Fruit fly (Drosophila melanogaster): Measurements from ENCODE around the gene CHOp24.
A peak's percentile ranks its signal among the peaks of the same experiment; 100 is the strongest.

The CHOp24 gene

DNA sequence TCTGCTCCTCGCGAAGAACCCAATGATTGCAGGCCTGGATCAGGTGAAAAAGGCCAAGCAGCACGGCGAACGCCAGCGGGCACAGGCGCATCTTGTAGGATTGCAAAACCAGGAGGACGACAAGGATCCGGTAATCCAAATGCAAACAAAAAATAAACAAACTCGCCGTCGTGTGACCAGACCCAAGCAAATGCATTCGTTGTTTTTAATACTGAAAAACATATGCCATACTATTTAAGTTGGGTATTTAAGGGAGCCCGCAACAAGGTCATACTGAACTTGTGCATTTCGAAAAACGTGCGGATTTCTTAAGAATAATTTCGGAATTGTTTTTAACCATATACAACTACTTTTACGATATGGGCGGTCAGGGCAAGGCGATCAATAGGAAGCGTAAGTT is 11.0 kb downstream of the CHOp24 start, which contains the start of the genes CG11436 and CG3527:
Gene CG11436, minus strand, starts transcription at position 162 of the 400 bp plus-strand sequence.
Gene CG3527, plus strand, starts transcription at position 257 of the 400 bp plus-strand sequence.
- peak; percentile 99 for TF ChIP-seq rgr (GFP tag; optimal IDR thresholded peaks at IDR 0.05)
- no peak for TF ChIP-seq ey (GFP tag; optimal IDR thresholded peaks at IDR 0.05)
- no peak for TF ChIP-seq pan (optimal IDR thresholded peaks at IDR 0.05)
- TF ChIP-seq Sp1 (GFP tag; optimal IDR thresholded peaks at IDR 0.05), result no peak

DNA sequence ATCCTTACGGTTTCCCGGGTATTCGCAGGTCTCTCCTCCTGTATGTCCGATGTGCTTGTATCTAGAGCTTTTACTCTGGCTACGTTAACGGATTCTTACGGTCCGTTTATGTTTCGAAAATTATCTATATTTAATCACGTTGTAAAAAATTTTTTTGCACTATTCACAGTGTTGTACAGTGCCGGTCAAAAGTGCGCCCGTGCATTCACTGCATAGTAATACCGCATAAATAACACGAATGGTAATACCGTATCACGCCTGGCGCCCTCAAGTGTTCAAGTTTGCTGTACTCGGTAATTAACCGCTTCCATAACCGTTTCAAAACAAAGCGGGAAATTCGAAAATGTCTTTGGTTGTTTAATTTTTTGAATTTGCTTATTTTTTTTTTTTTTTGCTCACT is 13.3 kb downstream of the CHOp24 start, which contains the start of gene CG11444:
Gene CG11444, minus strand, starts transcription at position 400 of the 400 bp plus-strand sequence.
- TF ChIP-seq Sp1 (GFP tag; optimal IDR thresholded peaks at IDR 0.05) (peak; percentile 22), Hr83 (GFP tag; optimal IDR thresholded peaks at IDR 0.05; ENCODE audit: poor library complexity, severe bottlenecking) (peak; percentile 10), ey (GFP tag; optimal IDR thresholded peaks at IDR 0.05) (peak; percentile 31), Dif (GFP tag; optimal IDR thresholded peaks at IDR 0.05; ENCODE audit: partially characterized antibody) (no peak), h (GFP tag; optimal IDR thresholded peaks at IDR 0.05) (peak; percentile 64), lola (GFP tag; optimal IDR thresholded peaks at IDR 0.05) (no peak), fru (GFP tag; optimal IDR thresholded peaks at IDR 0.05) (no peak), br (GFP tag; optimal IDR thresholded peaks at IDR 0.05) (peak; percentile 37), foxo (GFP tag; optimal IDR thresholded peaks at IDR 0.05) (peak in 1 of 2 experiments; percentile 65), rgr (GFP tag; optimal IDR thresholded peaks at IDR 0.05) (peak; percentile 75), CG9705 (GFP tag; optimal IDR thresholded peaks at IDR 0.05) (peak; percentile 7), sage (GFP tag; optimal IDR thresholded peaks at IDR 0.05) (no peak), Vsx2 (GFP tag; optimal IDR thresholded peaks at IDR 0.05; ENCODE audit: partially characterized antibody) (no peak), OdsH (GFP tag; optimal IDR thresholded peaks at IDR 0.05) (peak; percentile 5), CG32264 (GFP tag; optimal IDR thresholded peaks at IDR 0.05) (no peak), CrebA (GFP tag; optimal IDR thresholded peaks at IDR 0.05; ENCODE audit: borderline replicate concordance) (no peak), Rel (GFP tag; optimal IDR thresholded peaks at IDR 0.05) (no peak), Rel (tag; optimal IDR thresholded peaks at IDR 0.05) (peak; percentile 62), Myc (optimal IDR thresholded peaks at IDR 0.05) (peak; percentile 74), Jra (GFP tag; optimal IDR thresholded peaks at IDR 0.05) (peak; percentile 38), HLH106 (tag; optimal IDR thresholded peaks at IDR 0.05) (peak; percentile 39)

DNA sequence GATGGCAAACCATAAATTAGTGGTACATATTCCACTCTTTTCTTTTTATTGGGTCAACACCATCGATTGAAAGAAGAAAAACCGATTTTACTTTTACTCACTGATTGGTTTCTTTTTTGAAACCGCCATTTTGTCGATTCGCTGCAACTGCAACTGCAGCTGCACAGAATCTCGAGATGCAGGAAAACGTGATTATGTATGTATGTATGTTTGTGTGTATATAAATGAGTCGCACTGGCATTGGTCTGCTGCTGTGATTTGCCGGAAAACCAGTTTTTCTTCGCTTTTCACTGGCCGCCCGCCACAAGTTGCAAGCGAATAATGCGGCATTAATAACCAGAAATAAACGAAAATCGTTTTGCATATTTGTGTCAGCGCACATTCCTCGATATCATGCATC is 14.0 kb downstream of the CHOp24 start:
- TF ChIP-seq ey (GFP tag; optimal IDR thresholded peaks at IDR 0.05), result no peak
- TF ChIP-seq brk (GFP tag; optimal IDR thresholded peaks at IDR 0.05), result no peak
- TF ChIP-seq Dfd (GFP tag; optimal IDR thresholded peaks at IDR 0.05), result no peak
- no peak for TF ChIP-seq pan (optimal IDR thresholded peaks at IDR 0.05)
- no peak for TF ChIP-seq Abd-B (GFP tag; optimal IDR thresholded peaks at IDR 0.05)
- TF ChIP-seq h (GFP tag; optimal IDR thresholded peaks at IDR 0.05), result no peak
- TF ChIP-seq Vsx2 (GFP tag; optimal IDR thresholded peaks at IDR 0.05; ENCODE audit: partially characterized antibody), result no peak
- no peak for TF ChIP-seq Sp1 (GFP tag; optimal IDR thresholded peaks at IDR 0.05)

DNA sequence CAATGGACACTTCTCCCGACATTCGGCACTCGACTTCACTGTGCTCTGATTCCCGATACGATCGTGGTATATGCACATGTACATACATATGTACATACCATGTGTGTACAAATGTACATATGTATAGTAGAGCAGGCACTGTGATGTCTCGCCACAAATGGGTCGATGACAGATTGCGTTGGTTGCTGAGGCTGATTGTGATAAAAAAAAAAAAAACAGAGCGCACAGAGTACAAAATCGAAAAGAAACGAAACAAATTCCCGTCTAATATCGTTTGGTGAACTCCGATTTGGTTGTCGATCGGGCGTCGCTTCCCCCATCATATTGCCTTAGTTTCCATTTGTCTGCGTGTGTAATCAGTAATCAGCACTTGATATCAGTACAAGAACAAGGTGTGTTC is 15.1 kb downstream of the CHOp24 start:
- TF ChIP-seq h (GFP tag; optimal IDR thresholded peaks at IDR 0.05), result peak; percentile 42
- no peak for TF ChIP-seq Rel (GFP tag; optimal IDR thresholded peaks at IDR 0.05)
- TF ChIP-seq Rel (tag; optimal IDR thresholded peaks at IDR 0.05), result peak; percentile 46
- TF ChIP-seq rgr (GFP tag; optimal IDR thresholded peaks at IDR 0.05), result no peak

DNA sequence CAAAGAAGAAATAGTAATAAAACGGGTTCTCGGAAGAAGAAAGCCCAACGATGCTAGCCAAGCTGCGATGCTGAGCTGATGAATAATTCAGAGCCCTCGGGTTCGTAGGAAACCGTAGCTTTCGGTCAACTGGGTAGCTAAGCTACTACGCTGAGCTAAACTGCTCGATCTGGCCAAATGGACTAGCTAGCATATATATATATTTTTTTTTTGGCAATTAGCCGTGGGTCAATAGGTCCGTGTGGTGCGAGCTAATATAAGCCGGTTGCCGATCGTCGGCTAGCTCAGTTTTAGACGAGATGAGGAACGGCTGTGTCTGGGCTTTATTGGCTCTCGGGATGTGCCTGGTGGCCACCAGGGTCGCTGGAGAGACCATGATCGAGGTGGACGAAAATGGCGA is 17.1 kb downstream of the CHOp24 start, which contains the start of gene CG3546:
Gene CG3546, plus strand, starts transcription at position 301 of the 400 bp plus-strand sequence.
- no peak for TF ChIP-seq sv (GFP tag; optimal IDR thresholded peaks at IDR 0.05)
- no peak for TF ChIP-seq CG32264 (GFP tag; optimal IDR thresholded peaks at IDR 0.05)
- no peak for TF ChIP-seq brk (GFP tag; optimal IDR thresholded peaks at IDR 0.05)
- TF ChIP-seq rgr (GFP tag; optimal IDR thresholded peaks at IDR 0.05), result no peak
- no peak for TF ChIP-seq Jra (GFP tag; optimal IDR thresholded peaks at IDR 0.05)
- no peak for TF ChIP-seq jim (GFP tag; optimal IDR thresholded peaks at IDR 0.05)
- TF ChIP-seq tai (GFP tag; optimal IDR thresholded peaks at IDR 0.05), result no peak
- TF ChIP-seq Dif (GFP tag; optimal IDR thresholded peaks at IDR 0.05; ENCODE audit: partially characterized antibody), result no peak
- no peak for TF ChIP-seq foxo (GFP tag; optimal IDR thresholded peaks at IDR 0.05)
- TF ChIP-seq Vsx2 (GFP tag; optimal IDR thresholded peaks at IDR 0.05; ENCODE audit: partially characterized antibody), result no peak
- TF ChIP-seq h (GFP tag; optimal IDR thresholded peaks at IDR 0.05), result no peak

DNA sequence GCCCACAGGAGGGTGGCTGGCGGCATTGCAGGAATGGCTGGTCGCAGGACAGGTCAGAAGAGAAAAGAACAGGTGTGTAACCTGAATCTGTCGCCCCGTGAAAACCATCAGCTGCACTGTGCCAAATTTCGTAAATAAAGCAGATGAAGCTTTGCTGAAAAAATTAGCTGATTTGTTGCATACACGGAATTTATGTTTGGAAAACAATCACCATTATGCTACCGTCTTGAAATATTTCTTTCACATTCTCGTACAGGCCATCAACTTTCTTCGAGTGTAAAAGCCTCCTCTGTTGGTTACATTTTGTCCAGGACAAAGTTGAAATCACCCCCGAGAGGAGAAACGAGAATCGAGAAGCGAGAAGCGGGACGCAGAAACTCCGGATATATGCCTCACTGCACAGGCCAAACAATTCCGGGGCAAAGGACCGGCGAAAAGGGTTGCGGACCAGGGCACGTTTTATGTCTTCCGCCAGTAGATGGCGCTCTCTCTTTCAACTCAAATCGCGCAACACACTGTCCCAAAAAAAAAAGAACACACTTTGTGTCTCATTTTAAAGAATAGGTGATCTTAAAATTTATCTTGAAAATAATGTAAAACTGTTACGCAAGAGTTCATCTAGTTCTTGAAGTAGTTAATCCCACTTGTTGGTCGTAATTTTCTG is 19.6 kb downstream of the CHOp24 start:
- TF ChIP-seq HLH106 (tag; optimal IDR thresholded peaks at IDR 0.05) (peak; percentile 49), GATAd (GFP tag; optimal IDR thresholded peaks at IDR 0.05) (no peak), br (GFP tag; optimal IDR thresholded peaks at IDR 0.05) (no peak), dmrt93B (GFP tag; optimal IDR thresholded peaks at IDR 0.05) (peak; percentile 4), ey (GFP tag; optimal IDR thresholded peaks at IDR 0.05) (peak; percentile 19), Sp1 (GFP tag; optimal IDR thresholded peaks at IDR 0.05) (peak; percentile 9), psq (GFP tag; optimal IDR thresholded peaks at IDR 0.05) (peak; percentile 18), foxo (GFP tag; optimal IDR thresholded peaks at IDR 0.05) (peak in 1 of 2 experiments; percentile 35), rgr (GFP tag; optimal IDR thresholded peaks at IDR 0.05) (peak; percentile 31), fru (GFP tag; optimal IDR thresholded peaks at IDR 0.05) (peak; percentile 36), h (GFP tag; optimal IDR thresholded peaks at IDR 0.05) (peak; percentile 48)
